Fruit fly (Drosophila melanogaster) whole organism, larva: Measurements from ENCODE around the gene CG5071.

ENCODE experiments used
- noc ChIP-seq: fragments of 200-800 bp; sonication (Bioruptor generic); optimal IDR thresholded peaks from 3 replicates; lab custom pipeline; 2019; ENCODE audit warnings: missing biosample characterization, mild to moderate bottlenecking, missing genetic modification characterization, moderate library complexity

CG5071 gene

dm6 chr3R:25618114-25618513 lies at the start of gene CG5071:
CG5071 (plus strand) TSS chr3R:25618414.
- TF ChIP-seq noc (tag; lab: Kevin White, UChicago), result no peak

dm6 chr3R:25583079-25583478 lies 35.1 kb upstream of the CG5071 start, which contains the start of gene CG4582:
CG4582 (minus strand) TSS chr3R:25583179.
- TF ChIP-seq noc (tag; lab: Kevin White, UChicago), result no peak

- TF ChIP-seq noc (tag; lab: Kevin White, UChicago), result no peak
Measured at dm6 chr3R:25587708-25588107, 30.5 kb upstream of the CG5071 start.

- no peak for TF ChIP-seq noc (tag; lab: Kevin White, UChicago)
Measured at dm6 chr3R:25588493-25588892, 29.7 kb upstream of the CG5071 start.

dm6 chr3R:25589168-25589567 lies 29.0 kb upstream of the CG5071 start:
- TF ChIP-seq noc (tag; lab: Kevin White, UChicago), result no peak

dm6 chr3R:25590850-25591410 lies 27.3 kb upstream of the CG5071 start:
- TF ChIP-seq noc (tag; lab: Kevin White, UChicago), result no peak

dm6 chr3R:25591500-25591899 lies 26.7 kb upstream of the CG5071 start:
- no peak for TF ChIP-seq noc (tag; lab: Kevin White, UChicago)

- no peak for TF ChIP-seq noc (tag; lab: Kevin White, UChicago)
Measured at dm6 chr3R:25594128-25594527, 24.1 kb upstream of the CG5071 start.

dm6 chr3R:25596274-25597034 lies 21.8 kb upstream of the CG5071 start:
- no peak for TF ChIP-seq noc (tag; lab: Kevin White, UChicago)

dm6 chr3R:25609027-25609426 lies 9.2 kb upstream of the CG5071 start, which contains the start of gene ymp:
ymp (minus strand) TSS chr3R:25609127.
- no peak for TF ChIP-seq noc (tag; lab: Kevin White, UChicago)

dm6 chr3R:25613366-25613765 lies 4.8 kb upstream of the CG5071 start, which contains the start of gene CG5079:
CG5079 (plus strand) TSS chr3R:25613666.
- TF ChIP-seq noc (tag; lab: Kevin White, UChicago), result no peak

dm6 chr3R:25623800-25624791 lies 5.9 kb downstream of the CG5071 start, which contains the start of gene Npl4:
Npl4 (minus strand) TSS chr3R:25624662.
- TF ChIP-seq noc (tag; lab: Kevin White, UChicago), result no peak

dm6 chr3R:25625940-25626624 lies 7.9 kb downstream of the CG5071 start:
- TF ChIP-seq noc (tag; lab: Kevin White, UChicago), result no peak

- TF ChIP-seq noc (tag; lab: Kevin White, UChicago), result no peak
Measured at dm6 chr3R:25626625-25627275, 8.5 kb downstream of the CG5071 start, which contains the start of gene Ssadh. Ssadh (minus strand) TSS chr3R:25626924.
